Worm (Caenorhabditis elegans) whole organism, L1 larva: Measurements from ENCODE around the gene ins-35.

Experiments used
- hpl-2 ChIP-seq: fragments of 150-350 bp; optimal IDR thresholded peaks from 2 replicates; lab custom pipeline; 2014; ENCODE audit warnings: missing biosample characterization, missing genetic modification reagents, missing genetic modification characterization
- nhr-12 ChIP-seq: sonication (generic microtip); optimal IDR thresholded peaks from 2 replicates; lab custom pipeline; 2017; ENCODE audit warnings: missing biosample characterization, missing genetic modification characterization
- nhr-77 ChIP-seq: fragments of 150-350 bp; optimal IDR thresholded peaks from 2 replicates; lab custom pipeline; 2014; ENCODE audit warnings: missing biosample characterization, missing genetic modification characterization
- nhr-90 ChIP-seq: sonication (generic microtip); optimal IDR thresholded peaks from 2 replicates; lab custom pipeline; 2016; ENCODE audit warnings: mild to moderate bottlenecking, missing genetic modification characterization, missing compliant biosample characterization; ENCODE audit not compliant: poor library complexity
- snpc-4 ChIP-seq: fragments of 150-350 bp; optimal IDR thresholded peaks from 2 replicates; lab custom pipeline; 2014; ENCODE audit warnings: missing biosample characterization, missing genetic modification characterization

- TF ChIP-seq nhr-90 (peak; percentile 63), snpc-4 (tag; lab: Kevin White, UChicago) (no peak), nhr-77 (tag; lab: Kevin White, UChicago) (no peak), nhr-12 (tag; lab: Kevin White, UChicago) (no peak), hpl-2 (GFP tag; lab: Kevin White, UChicago) (no peak)
These were observed 43.4 kb downstream of the ins-35 start for ce11 chrV:20418768-20419167.
